Worm (Caenorhabditis elegans) whole organism, mixed stage, embryonic: Measurements from ENCODE around the gene F44E5.1.

Experiments used
- M03D4.4 ChIP-seq: sonication (generic microtip); optimal IDR thresholded peaks from 2 replicates; lab custom pipeline; 2017; ENCODE audit warnings: mild to moderate bottlenecking, missing genetic modification characterization, missing compliant biosample characterization
- bed-3 ChIP-seq: fragments of 200-800 bp; sonication (Bioruptor generic); optimal IDR thresholded peaks from 3 replicates; lab custom pipeline; 2018; ENCODE audit warnings: mild to moderate bottlenecking, missing genetic modification characterization, moderate library complexity, missing compliant biosample characterization
- blmp-1 ChIP-seq: fragments of 150-350 bp; optimal IDR thresholded peaks from 2 replicates; lab custom pipeline; 2014; ENCODE audit warnings: missing biosample characterization, missing genetic modification characterization
- ceh-43 ChIP-seq: fragments of 200-800 bp; sonication (Bioruptor generic); optimal IDR thresholded peaks from 2 replicates; lab custom pipeline; 2018; ENCODE audit warnings: mild to moderate bottlenecking, missing genetic modification characterization, moderate library complexity, missing compliant biosample characterization
- ceh-83 ChIP-seq: fragments of 200-800 bp; sonication (Bioruptor generic); optimal IDR thresholded peaks from 2 replicates; lab custom pipeline; 2018; ENCODE audit warnings: mild to moderate bottlenecking, missing genetic modification characterization, missing compliant biosample characterization
- ces-1 ChIP-seq: fragments of 150-350 bp; optimal IDR thresholded peaks from 2 replicates; lab custom pipeline; 2014; ENCODE audit warnings: missing biosample characterization, missing genetic modification reagents, missing genetic modification characterization
- cnd-1 ChIP-seq: fragments of 200-800 bp; sonication (Bioruptor generic); optimal IDR thresholded peaks from 2 replicates; lab custom pipeline; 2018; ENCODE audit warnings: mild to moderate bottlenecking, missing genetic modification characterization, missing compliant biosample characterization
- drap-1 ChIP-seq: fragments of 200-800 bp; sonication (Bioruptor generic); optimal IDR thresholded peaks from 3 replicates; lab custom pipeline; 2018; ENCODE audit warnings: mild to moderate bottlenecking, missing genetic modification characterization, missing compliant biosample characterization
- elt-1 ChIP-seq: sonication (generic microtip); optimal IDR thresholded peaks from 2 replicates; lab custom pipeline; 2017; ENCODE audit warnings: missing genetic modification characterization, mild to moderate bottlenecking, missing compliant biosample characterization, antibody characterized with exemption, moderate library complexity, borderline replicate concordance; ENCODE audit not compliant: insufficient read depth
- elt-3 ChIP-seq: fragments of 150-350 bp; optimal IDR thresholded peaks from 2 replicates; lab custom pipeline; 2014; ENCODE audit warnings: missing biosample characterization, missing genetic modification characterization
- flh-1 ChIP-seq: fragments of 200-800 bp; sonication (Bioruptor generic); optimal IDR thresholded peaks from 2 replicates; lab custom pipeline; 2018; ENCODE audit warnings: mild to moderate bottlenecking, missing genetic modification characterization, moderate library complexity, missing compliant biosample characterization
- ham-2 ChIP-seq: fragments of 200-800 bp; sonication (Bioruptor generic); optimal IDR thresholded peaks from 2 replicates; lab custom pipeline; 2018; ENCODE audit warnings: mild to moderate bottlenecking, missing genetic modification characterization, missing compliant biosample characterization
- hlh-1 ChIP-seq: fragments of 150-350 bp; optimal IDR thresholded peaks from 2 replicates; lab custom pipeline; 2014; ENCODE audit warnings: missing biosample characterization, missing genetic modification reagents, missing genetic modification characterization
- lin-13 ChIP-seq: fragments of 150-350 bp; optimal IDR thresholded peaks from 2 replicates; lab custom pipeline; 2014; ENCODE audit warnings: missing biosample characterization, missing genetic modification characterization
- lin-32 ChIP-seq: fragments of 200-800 bp; sonication (Bioruptor generic); optimal IDR thresholded peaks from 2 replicates; lab custom pipeline; 2018; ENCODE audit warnings: mild to moderate bottlenecking, missing genetic modification characterization, missing compliant biosample characterization
- lsy-2 ChIP-seq: fragments of 150-350 bp; optimal IDR thresholded peaks from 2 replicates; lab custom pipeline; 2014; ENCODE audit warnings: missing biosample characterization, missing genetic modification characterization
- mab-5 ChIP-seq: fragments of 150-350 bp; optimal IDR thresholded peaks from 2 replicates; lab custom pipeline; 2014; ENCODE audit warnings: missing biosample characterization, missing genetic modification characterization
- mep-1 ChIP-seq: fragments of 150-350 bp; optimal IDR thresholded peaks from 2 replicates; lab custom pipeline; 2017; ENCODE audit warnings: missing biosample characterization, missing genetic modification reagents, missing genetic modification characterization, inconsistent platforms
- mls-2 ChIP-seq: sonication (generic microtip); optimal IDR thresholded peaks from 2 replicates; lab custom pipeline; 2016; ENCODE audit warnings: mild to moderate bottlenecking, missing genetic modification characterization, moderate library complexity, missing compliant biosample characterization
- nhr-2 ChIP-seq: fragments of 150-350 bp; optimal IDR thresholded peaks from 2 replicates; lab custom pipeline; 2014; ENCODE audit warnings: missing biosample characterization, missing genetic modification characterization
- nhr-237 ChIP-seq: fragments of 150-350 bp; optimal IDR thresholded peaks from 2 replicates; lab custom pipeline; 2014; ENCODE audit warnings: missing biosample characterization, missing genetic modification characterization
- nhr-28 ChIP-seq: fragments of 150-350 bp; optimal IDR thresholded peaks from 2 replicates; lab custom pipeline; 2014; ENCODE audit warnings: missing biosample characterization, missing genetic modification characterization
- pha-4 ChIP-seq: fragments of 150-350 bp; optimal IDR thresholded peaks from 2 replicates; lab custom pipeline; 2018; ENCODE audit warnings: missing biosample characterization, missing genetic modification reagents, missing genetic modification characterization
- sem-2 ChIP-seq: fragments of 200-800 bp; sonication (Bioruptor generic); optimal IDR thresholded peaks from 2 replicates; lab custom pipeline; 2018; ENCODE audit warnings: mild to moderate bottlenecking, missing genetic modification characterization, missing compliant biosample characterization
- snpc-4 ChIP-seq: fragments of 150-350 bp; optimal IDR thresholded peaks from 2 replicates; lab custom pipeline; 2014; ENCODE audit warnings: missing biosample characterization, missing genetic modification characterization
- sptf-1 ChIP-seq: sonication (generic microtip); optimal IDR thresholded peaks from 2 replicates; lab custom pipeline; 2017; ENCODE audit warnings: mild to moderate bottlenecking, missing genetic modification characterization, moderate library complexity, missing compliant biosample characterization
- tbx-8 ChIP-seq: fragments of 200-800 bp; sonication (Bioruptor generic); optimal IDR thresholded peaks from 2 replicates; lab custom pipeline; 2018; ENCODE audit warnings: mild to moderate bottlenecking, missing genetic modification characterization, moderate library complexity, missing compliant biosample characterization
- unc-120 ChIP-seq: sonication (generic microtip); optimal IDR thresholded peaks from 2 replicates; lab custom pipeline; 2017; ENCODE audit warnings: missing genetic modification characterization, missing compliant biosample characterization; ENCODE audit not compliant: poor library complexity, severe bottlenecking
- unc-39 ChIP-seq: fragments of 150-350 bp; optimal IDR thresholded peaks from 2 replicates; lab custom pipeline; 2014; ENCODE audit warnings: missing biosample characterization, missing genetic modification characterization
- unc-62 ChIP-seq: fragments of 150-350 bp; optimal IDR thresholded peaks from 2 replicates; lab custom pipeline; 2014; ENCODE audit warnings: missing biosample characterization, missing genetic modification reagents, missing genetic modification characterization
- ztf-11 ChIP-seq: fragments of 150-350 bp; optimal IDR thresholded peaks from 2 replicates; lab custom pipeline; 2014; ENCODE audit warnings: missing biosample characterization, missing genetic modification characterization

The F44E5.1 gene

ce11 chrII:11774218-11774617 lies at the start of gene F44E5.1:
F44E5.1 (minus strand) TSS chrII:11774559.
- TF ChIP-seq mls-2 (tag; lab: Kevin White, UChicago) (no peak), ceh-43 (GFP tag; lab: Kevin White, UChicago) (no peak), hlh-1 (no peak), nhr-28 (tag; lab: Kevin White, UChicago) (no peak), drap-1 (no peak), mep-1 (tag; lab: Kevin White, UChicago) (no peak), M03D4.4 (no peak), snpc-4 (tag; lab: Kevin White, UChicago) (no peak), pha-4 (tag; lab: Kevin White, UChicago) (no peak), unc-62 (GFP tag; lab: Kevin White, UChicago) (no peak), bed-3 (GFP tag; lab: Kevin White, UChicago) (no peak), ham-2 (GFP tag; lab: Kevin White, UChicago) (no peak), lsy-2 (tag; lab: Kevin White, UChicago) (no peak)

ce11 chrII:11823566-11824308 lies 49.4 kb upstream of the F44E5.1 start, which contains the start of gene Y6D1A.1:
Y6D1A.1 (minus strand) TSS chrII:11823616.
- TF ChIP-seq mls-2 (tag; lab: Kevin White, UChicago) (no peak), sem-2 (no peak), flh-1 (no peak), unc-39 (tag; lab: Kevin White, UChicago) (no peak), elt-3 (no peak), cnd-1 (tag; lab: Kevin White, UChicago) (no peak), blmp-1 (tag; lab: Kevin White, UChicago) (no peak), nhr-2 (tag; lab: Kevin White, UChicago) (no peak), drap-1 (no peak), snpc-4 (tag; lab: Kevin White, UChicago) (no peak), nhr-237 (tag; lab: Kevin White, UChicago) (no peak), ham-2 (GFP tag; lab: Kevin White, UChicago) (no peak), tbx-8 (GFP tag; lab: Kevin White, UChicago) (no peak), mep-1 (tag; lab: Kevin White, UChicago) (no peak), ceh-83 (GFP tag; lab: Kevin White, UChicago) (no peak)

DNA sequence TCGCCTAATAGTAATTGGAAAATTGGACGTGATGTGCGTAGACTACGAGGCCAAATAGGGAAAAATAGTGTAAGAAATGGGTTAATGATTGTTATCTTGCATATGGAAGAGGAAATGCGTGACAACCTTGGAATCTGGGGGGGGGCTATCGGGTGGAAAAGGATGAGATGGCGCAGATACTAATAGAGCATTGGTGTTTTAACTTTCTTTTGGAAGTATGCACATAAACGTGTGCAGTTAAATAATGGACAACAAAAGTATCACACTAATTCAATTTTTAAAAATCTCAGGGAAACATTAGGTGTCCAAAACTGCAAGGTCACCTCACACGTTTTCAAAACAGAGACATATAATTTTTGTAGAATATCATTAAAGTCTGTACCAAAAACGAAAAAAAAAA lies 45.5 kb upstream of the F44E5.1 start, which contains the start of gene Y6D1A.2:
Gene Y6D1A.2 (minus strand): TSS at position 101 of the 400 bp plus-strand sequence.
- peak; percentile 50 for TF ChIP-seq elt-1 (tag; lab: Kevin White, UChicago)
- TF ChIP-seq M03D4.4 = no peak

ce11 chrII:11816475-11816874 lies 42.1 kb upstream of the F44E5.1 start, which contains the start of gene pap-3:
pap-3 (minus strand) TSS chrII:11816575.
- no peak for TF ChIP-seq ceh-43 (GFP tag; lab: Kevin White, UChicago)
- TF ChIP-seq sptf-1 (tag; lab: Kevin White, UChicago) = no peak
- TF ChIP-seq mab-5 (tag; lab: Kevin White, UChicago) = no peak
- TF ChIP-seq ztf-11 (tag; lab: Kevin White, UChicago) = no peak
- TF ChIP-seq unc-120 = no peak
- no peak for TF ChIP-seq M03D4.4
- no peak for TF ChIP-seq lin-32 (GFP tag; lab: Kevin White, UChicago)
- no peak for TF ChIP-seq ces-1 (GFP tag; lab: Kevin White, UChicago)
- TF ChIP-seq ceh-83 (GFP tag; lab: Kevin White, UChicago) = no peak
- TF ChIP-seq lin-13 (tag; lab: Kevin White, UChicago) = no peak
- TF ChIP-seq lsy-2 (tag; lab: Kevin White, UChicago) = no peak
- no peak for TF ChIP-seq flh-1
- no peak for TF ChIP-seq nhr-28 (tag; lab: Kevin White, UChicago)
- no peak for TF ChIP-seq cnd-1 (tag; lab: Kevin White, UChicago)

ce11 chrII:11816014-11816413 lies 41.7 kb upstream of the F44E5.1 start:
- TF ChIP-seq nhr-28 (tag; lab: Kevin White, UChicago) (no peak), snpc-4 (tag; lab: Kevin White, UChicago) (no peak), M03D4.4 (no peak), nhr-237 (tag; lab: Kevin White, UChicago) (no peak), ceh-43 (GFP tag; lab: Kevin White, UChicago) (no peak)
